Worm (Caenorhabditis elegans): ENCODE data around the gene his-24.

Gene his-24

ce11 chrX:14500422-14501058 lies 10.6 kb downstream of the his-24 start (continued):
- TF ChIP-seq nhr-179 (tag; optimal IDR thresholded peaks at IDR 0.05) (no peak), B0035.1 (tag; optimal IDR thresholded peaks at IDR 0.05) (no peak), F57A8.1 (GFP tag; optimal IDR thresholded peaks at IDR 0.05) (no peak), ccch-3 (GFP tag; optimal IDR thresholded peaks at IDR 0.05) (no peak), mes-4 (tag; optimal IDR thresholded peaks at IDR 0.05) (no peak), F49E8.2 (tag; optimal IDR thresholded peaks at IDR 0.05; ENCODE audit: insufficient read depth) (no peak), him-1 (tag; optimal IDR thresholded peaks at IDR 0.05) (no peak), zim-3 (tag; optimal IDR thresholded peaks at IDR 0.05) (no peak), rpc-1 (optimal IDR thresholded peaks at IDR 0.05) (no peak), rpc-1 (tag; optimal IDR thresholded peaks at IDR 0.05) (no peak), hmg-20 (GFP tag; IDR thresholded peaks at IDR 0.05) (no peak), ceh-91 (GFP tag; IDR thresholded peaks at IDR 0.05) (no peak), K11D2.4 (GFP tag; IDR thresholded peaks at IDR 0.05) (no peak), B0261.1 (tag; optimal IDR thresholded peaks at IDR 0.05) (no peak), ztf-25 (GFP tag; IDR thresholded peaks at IDR 0.05) (no peak), C17E4.6 (GFP tag; IDR thresholded peaks at IDR 0.05) (no peak), ekl-4 (GFP tag; IDR thresholded peaks at IDR 0.05) (no peak), lag-1 (GFP tag; IDR thresholded peaks at IDR 0.05) (no peak), mxl-1 (tag; optimal IDR thresholded peaks at IDR 0.05) (no peak), let-526 (GFP tag; IDR thresholded peaks at IDR 0.05) (no peak), fkh-3 (tag; optimal IDR thresholded peaks at IDR 0.05) (no peak), Y79H2A.3 (GFP tag; conservative IDR thresholded peaks at IDR 0.05) (no peak), F23B12.7 (tag; optimal IDR thresholded peaks at IDR 0.05; ENCODE audit: insufficient read depth) (no peak), hrde-1 (tag; optimal IDR thresholded peaks at IDR 0.05; ENCODE audit: borderline replicate concordance) (no peak), snpc-4 (GFP tag; optimal IDR thresholded peaks at IDR 0.05) (no peak), snpc-4 (tag; optimal IDR thresholded peaks at IDR 0.05) (peak in 3 of 4 experiments; percentile 0 to 42 (median 28)), hlh-12 (tag; optimal IDR thresholded peaks at IDR 0.05) (no peak), T26A5.8 (tag; optimal IDR thresholded peaks at IDR 0.05) (no peak), ceh-100 (GFP tag; IDR thresholded peaks at IDR 0.05) (no peak), nhr-27 (tag; optimal IDR thresholded peaks at IDR 0.05) (no peak)

ce11 chrX:14502116-14502587 lies 12.3 kb downstream of the his-24 start:
- TF ChIP-seq mxl-1 (tag; optimal IDR thresholded peaks at IDR 0.05) (no peak), lag-1 (GFP tag; IDR thresholded peaks at IDR 0.05) (no peak), Y53F4B.3 (GFP tag; IDR thresholded peaks at IDR 0.05) (no peak), C17E4.6 (GFP tag; IDR thresholded peaks at IDR 0.05) (no peak), sdz-38 (tag; optimal IDR thresholded peaks at IDR 0.05) (no peak), let-526 (GFP tag; IDR thresholded peaks at IDR 0.05) (peak; percentile 74; the same call in 1 of the 2 replicates), lin-54 (GFP tag; optimal IDR thresholded peaks at IDR 0.05) (peak; percentile 12), K11D2.4 (GFP tag; IDR thresholded peaks at IDR 0.05) (peak; percentile 83), hlh-12 (tag; optimal IDR thresholded peaks at IDR 0.05) (no peak), ztf-18 (tag; optimal IDR thresholded peaks at IDR 0.05) (peak; percentile 18), tlf-1 (GFP tag; optimal IDR thresholded peaks at IDR 0.05) (peak; percentile 77), lin-26 (GFP tag; IDR thresholded peaks at IDR 0.05) (peak; percentile 77; the same call in 1 of the 2 replicates), akir-1 (GFP tag; optimal IDR thresholded peaks at IDR 0.05) (no peak), ceh-100 (GFP tag; IDR thresholded peaks at IDR 0.05) (no peak), tbp1 (GFP tag; optimal IDR thresholded peaks at IDR 0.05) (peak; percentile 43), zfh-2 (GFP tag; conservative IDR thresholded peaks at IDR 0.05) (no peak; the same call in 1 of the 2 replicates), snpc-4 (GFP tag; optimal IDR thresholded peaks at IDR 0.05) (no peak), snpc-4 (tag; optimal IDR thresholded peaks at IDR 0.05) (peak in 2 of 4 experiments; percentile 1 to 40), snpc-1.3 (tag; optimal IDR thresholded peaks at IDR 0.05; ENCODE audit: insufficient read depth) (no peak), rcor-1 (GFP tag; IDR thresholded peaks at IDR 0.05) (no peak), snpc-3.4 (tag; optimal IDR thresholded peaks at IDR 0.05) (no peak), dox-1 (GFP tag; IDR thresholded peaks at IDR 0.05) (0 out of 2 replicates have a peak, but pooled peaks have one; percentile 35), madf-6 (GFP tag; IDR thresholded peaks at IDR 0.05) (no peak), unc-62 (GFP tag; optimal IDR thresholded peaks at IDR 0.05) (peak; percentile 97), die-1 (tag; optimal IDR thresholded peaks at IDR 0.05) (no peak), ztf-28 (GFP tag; IDR thresholded peaks at IDR 0.05) (no peak)
